Worm (Caenorhabditis elegans) whole organism, L4 larva: ENCODE results near the gene F54D8.10.

ENCODE experiments used
- D1046.2 ChIP-seq: fragments of 200-800 bp; sonication (Bioruptor generic); IDR thresholded peaks from 2 replicates; pipeline ENCODE4 v1.3.6; 2022; ENCODE audit warnings: missing genetic modification characterization, missing compliant biosample characterization
- F37D6.2 ChIP-seq: sonication (generic microtip); optimal IDR thresholded peaks from 2 replicates; lab custom pipeline; 2016; ENCODE audit warnings: mild to moderate bottlenecking, missing genetic modification characterization, missing compliant biosample characterization
- F49E8.2 ChIP-seq: sonication (generic microtip); optimal IDR thresholded peaks from 2 replicates; lab custom pipeline; 2016; ENCODE audit warnings: missing compliant biosample characterization, mild to moderate bottlenecking, missing genetic modification characterization, borderline replicate concordance
- R02D3.7 ChIP-seq: fragments of 150-350 bp; sonication (generic microtip); optimal IDR thresholded peaks from 3 replicates; lab custom pipeline; 2014; ENCODE audit warnings: missing biosample characterization, missing genetic modification characterization
- T20F7.1 ChIP-seq: fragments of 200-800 bp; sonication (Bioruptor generic); optimal IDR thresholded peaks from 2 replicates; lab custom pipeline; 2018; ENCODE audit warnings: mild to moderate bottlenecking, missing genetic modification characterization, missing compliant biosample characterization
- T26A8.4 ChIP-seq: fragments of 200-800 bp; sonication (Bioruptor generic); IDR thresholded peaks from 2 replicates; pipeline ENCODE4 v1.3.6; 2022; ENCODE audit warnings: missing genetic modification characterization, missing compliant biosample characterization
- Y5F2A.4 ChIP-seq: fragments of 200-800 bp; sonication (Bioruptor generic); optimal IDR thresholded peaks from 2 replicates; lab custom pipeline; 2018; ENCODE audit warnings: mild to moderate bottlenecking, missing genetic modification characterization, missing compliant biosample characterization
- Y75B8A.6 ChIP-seq: fragments of 200-800 bp; sonication (Bioruptor generic); IDR thresholded peaks from 2 replicates; pipeline ENCODE4 v1.3.6; 2022; ENCODE audit warnings: missing genetic modification reagents, missing genetic modification characterization, missing compliant biosample characterization
- aha-1 ChIP-seq: fragments of 150-350 bp; peaks from one replicate; lab custom pipeline; 2014; ENCODE audit warnings: missing biosample characterization, missing genetic modification characterization
- aly-2 ChIP-seq: sonication (generic microtip); optimal IDR thresholded peaks from 2 replicates; lab custom pipeline; 2018; ENCODE audit warnings: missing biosample characterization, missing genetic modification characterization
- attf-4 ChIP-seq: sonication (generic microtip); optimal IDR thresholded peaks from 3 replicates; lab custom pipeline; 2017; ENCODE audit warnings: missing biosample characterization, missing genetic modification characterization
- ceh-20 ChIP-seq: fragments of 200-800 bp; sonication (Bioruptor generic); IDR thresholded peaks from 2 replicates; pipeline ENCODE4 v1.3.6; 2022; ENCODE audit warnings: missing genetic modification reagents, missing genetic modification characterization, missing compliant biosample characterization
- ceh-32 ChIP-seq: sonication (generic microtip); optimal IDR thresholded peaks from 2 replicates; lab custom pipeline; 2016; ENCODE audit warnings: mild to moderate bottlenecking, missing genetic modification characterization, missing compliant biosample characterization; ENCODE audit not compliant: poor library complexity
- ceh-62 ChIP-seq: sonication (generic microtip); optimal IDR thresholded peaks from 2 replicates; lab custom pipeline; 2017; ENCODE audit warnings: missing biosample characterization, missing genetic modification characterization
- ceh-82 ChIP-seq: sonication (generic microtip); optimal IDR thresholded peaks from 2 replicates; lab custom pipeline; 2017; ENCODE audit warnings: missing biosample characterization, missing genetic modification characterization
- ctbp-1 ChIP-seq: fragments of 200-800 bp; sonication (Bioruptor generic); IDR thresholded peaks from 2 replicates; pipeline ENCODE4 v1.3.6; 2022; ENCODE audit warnings: missing genetic modification reagents, missing genetic modification characterization, missing compliant biosample characterization
- daf-16 ChIP-seq, 3 experiments: sonication (generic microtip); optimal IDR thresholded peaks; 2 replicates each; lab custom pipeline; 2016 to 2017; ENCODE audit warnings: missing genetic modification characterization in 3 of 3, missing genetic modification reagents in 3 of 3, mild to moderate bottlenecking in 2 of 3, missing compliant biosample characterization in 2 of 3, missing biosample characterization in 1 of 3, moderate library complexity in 1 of 3
- dmd-6 ChIP-seq: fragments of 200-800 bp; sonication (Bioruptor generic); IDR thresholded peaks from 2 replicates; pipeline ENCODE4 v1.3.6; 2022; ENCODE audit warnings: missing genetic modification reagents, missing genetic modification characterization, missing compliant biosample characterization
- dpl-1 ChIP-seq: fragments of 150-350 bp; optimal IDR thresholded peaks from 2 replicates; lab custom pipeline; 2014; ENCODE audit warnings: missing biosample characterization, missing genetic modification reagents, missing genetic modification characterization
- dve-1 ChIP-seq: sonication (generic microtip); optimal IDR thresholded peaks from 2 replicates; lab custom pipeline; 2017; ENCODE audit warnings: antibody characterized with exemption, mild to moderate bottlenecking, missing genetic modification characterization, missing compliant biosample characterization; ENCODE audit not compliant: insufficient read depth
- egl-27 ChIP-seq: sonication (generic microtip); optimal IDR thresholded peaks from 3 replicates; lab custom pipeline; 2017; ENCODE audit warnings: missing biosample characterization, missing genetic modification reagents, missing genetic modification characterization
- fos-1 ChIP-seq: fragments of 150-350 bp; optimal IDR thresholded peaks from 2 replicates; lab custom pipeline; 2014; ENCODE audit warnings: missing biosample characterization, missing genetic modification characterization
- gei-8 ChIP-seq: fragments of 200-800 bp; sonication (Bioruptor generic); optimal IDR thresholded peaks from 2 replicates; lab custom pipeline; 2018; ENCODE audit warnings: mild to moderate bottlenecking, missing genetic modification characterization, missing compliant biosample characterization
- hif-1 ChIP-seq, 2 experiments: sonication (generic microtip); optimal IDR thresholded peaks; 2 replicates each; lab custom pipeline; 2016 to 2017; ENCODE audit warnings: missing compliant biosample characterization in 2 of 2, missing genetic modification characterization in 2 of 2, missing genetic modification reagents in 2 of 2, missing genotype in 2 of 2, mild to moderate bottlenecking in 1 of 2
- lim-7 ChIP-seq: fragments of 200-800 bp; sonication (Bioruptor generic); IDR thresholded peaks from 2 replicates; pipeline ENCODE4 v1.3.6; 2022; ENCODE audit warnings: missing genetic modification characterization, missing compliant biosample characterization
- lin-13 ChIP-seq: fragments of 150-350 bp; optimal IDR thresholded peaks from 2 replicates; lab custom pipeline; 2014; ENCODE audit warnings: missing biosample characterization, missing genetic modification reagents, missing genetic modification characterization
- lin-15B ChIP-seq: fragments of 150-350 bp; sonication (generic microtip); optimal IDR thresholded peaks from 3 replicates; lab custom pipeline; 2014; ENCODE audit warnings: missing biosample characterization, missing genetic modification characterization
- lin-29 ChIP-seq: fragments of 200-800 bp; sonication (Bioruptor generic); IDR thresholded peaks from 2 replicates; pipeline ENCODE4 v1.3.6; 2022; ENCODE audit warnings: missing genetic modification reagents, missing genetic modification characterization, missing compliant biosample characterization
- lin-38 ChIP-seq: fragments of 200-800 bp; sonication (Bioruptor generic); IDR thresholded peaks from 2 replicates; pipeline ENCODE4 v1.3.6; 2022; ENCODE audit warnings: missing genetic modification reagents, missing genetic modification characterization, missing compliant biosample characterization
- lir-3 ChIP-seq: sonication (generic microtip); optimal IDR thresholded peaks from 2 replicates; lab custom pipeline; 2016; ENCODE audit warnings: mild to moderate bottlenecking, missing genetic modification characterization, missing compliant biosample characterization
- mep-1 ChIP-seq: fragments of 150-350 bp; sonication (generic microtip); optimal IDR thresholded peaks from 3 replicates; lab custom pipeline; 2014; ENCODE audit warnings: missing biosample characterization, missing genetic modification characterization
- mxl-2 ChIP-seq: fragments of 200-800 bp; sonication (Bioruptor generic); conservative IDR thresholded peaks from 2 replicates; pipeline ENCODE4 v1.3.6; 2022; ENCODE audit warnings: missing genetic modification reagents, missing genetic modification characterization, missing compliant biosample characterization
- mxl-3 ChIP-seq: fragments of 200-800 bp; sonication (Bioruptor generic); optimal IDR thresholded peaks from 2 replicates; lab custom pipeline; 2018; ENCODE audit warnings: mild to moderate bottlenecking, missing genetic modification characterization, missing compliant biosample characterization
- nhr-102 ChIP-seq: sonication (generic microtip); optimal IDR thresholded peaks from 2 replicates; lab custom pipeline; 2016; ENCODE audit warnings: mild to moderate bottlenecking, missing genetic modification characterization, moderate library complexity, missing compliant biosample characterization
- nhr-11 ChIP-seq: fragments of 150-350 bp; optimal IDR thresholded peaks from 2 replicates; lab custom pipeline; 2014; ENCODE audit warnings: missing biosample characterization, missing genetic modification characterization
- nhr-237 ChIP-seq: sonication (generic microtip); optimal IDR thresholded peaks from 2 replicates; lab custom pipeline; 2017; ENCODE audit warnings: missing biosample characterization, missing genetic modification characterization
- nhr-25 ChIP-seq: sonication (generic microtip); optimal IDR thresholded peaks from 2 replicates; lab custom pipeline; 2017; ENCODE audit warnings: missing genetic modification characterization, mild to moderate bottlenecking, missing compliant biosample characterization, antibody characterized with exemption, moderate library complexity, borderline replicate concordance; ENCODE audit not compliant: insufficient read depth
- nhr-28 ChIP-seq: fragments of 150-350 bp; optimal IDR thresholded peaks from 2 replicates; lab custom pipeline; 2014; ENCODE audit warnings: missing biosample characterization, missing genetic modification characterization
- nhr-41 ChIP-seq: fragments of 200-800 bp; sonication (Bioruptor generic); IDR thresholded peaks from 2 replicates; pipeline ENCODE4 v1.3.6; 2022; ENCODE audit warnings: missing genetic modification reagents, missing genetic modification characterization, missing compliant biosample characterization
- nhr-77 ChIP-seq: fragments of 150-350 bp; optimal IDR thresholded peaks from 2 replicates; lab custom pipeline; 2014; ENCODE audit warnings: missing biosample characterization, missing genetic modification characterization
- pha-4 ChIP-seq, 2 experiments: fragments of 150-350 bp in 1 of 2; fragments of 200-800 bp in 1 of 2; sonication (Bioruptor generic) in 1 of 2; IDR thresholded peaks in 1 of 2; optimal IDR thresholded peaks in 1 of 2; 2 replicates each; pipeline versions ENCODE4 v1.3.6 to Lab custom; 2014 to 2022; ENCODE audit warnings: missing genetic modification characterization in 2 of 2, missing genetic modification reagents in 2 of 2, missing biosample characterization in 1 of 2, missing compliant biosample characterization in 1 of 2
- rbr-2 ChIP-seq: sonication (generic microtip); optimal IDR thresholded peaks from 2 replicates; lab custom pipeline; 2016; ENCODE audit warnings: missing genotype, missing genetic modification characterization, missing compliant biosample characterization
- skn-1 ChIP-seq: fragments of 150-350 bp; optimal IDR thresholded peaks from 2 replicates; lab custom pipeline; 2014; ENCODE audit warnings: missing biosample characterization, missing genetic modification characterization
- snpc-4 ChIP-seq: fragments of 150-350 bp; optimal IDR thresholded peaks from 2 replicates; lab custom pipeline; 2014; ENCODE audit warnings: missing biosample characterization, missing genetic modification characterization
- spr-3 ChIP-seq: fragments of 200-800 bp; sonication (Bioruptor generic); optimal IDR thresholded peaks from 2 replicates; lab custom pipeline; 2018; ENCODE audit warnings: mild to moderate bottlenecking, missing genetic modification characterization, missing compliant biosample characterization
- tag-97 ChIP-seq: fragments of 200-800 bp; sonication (Bioruptor generic); IDR thresholded peaks from 2 replicates; pipeline ENCODE4 v1.3.6; 2022; ENCODE audit warnings: missing genetic modification characterization, missing compliant biosample characterization
- vab-7 ChIP-seq: fragments of 200-800 bp; sonication (Bioruptor generic); IDR thresholded peaks from 2 replicates; pipeline ENCODE4 v1.3.6; 2022; ENCODE audit warnings: missing genetic modification reagents, missing genetic modification characterization, missing compliant biosample characterization
- ztf-7 ChIP-seq: fragments of 150-350 bp; optimal IDR thresholded peaks from 2 replicates; lab custom pipeline; 2014; ENCODE audit warnings: missing biosample characterization, missing genetic modification characterization

Gene F54D8.10

DNA sequence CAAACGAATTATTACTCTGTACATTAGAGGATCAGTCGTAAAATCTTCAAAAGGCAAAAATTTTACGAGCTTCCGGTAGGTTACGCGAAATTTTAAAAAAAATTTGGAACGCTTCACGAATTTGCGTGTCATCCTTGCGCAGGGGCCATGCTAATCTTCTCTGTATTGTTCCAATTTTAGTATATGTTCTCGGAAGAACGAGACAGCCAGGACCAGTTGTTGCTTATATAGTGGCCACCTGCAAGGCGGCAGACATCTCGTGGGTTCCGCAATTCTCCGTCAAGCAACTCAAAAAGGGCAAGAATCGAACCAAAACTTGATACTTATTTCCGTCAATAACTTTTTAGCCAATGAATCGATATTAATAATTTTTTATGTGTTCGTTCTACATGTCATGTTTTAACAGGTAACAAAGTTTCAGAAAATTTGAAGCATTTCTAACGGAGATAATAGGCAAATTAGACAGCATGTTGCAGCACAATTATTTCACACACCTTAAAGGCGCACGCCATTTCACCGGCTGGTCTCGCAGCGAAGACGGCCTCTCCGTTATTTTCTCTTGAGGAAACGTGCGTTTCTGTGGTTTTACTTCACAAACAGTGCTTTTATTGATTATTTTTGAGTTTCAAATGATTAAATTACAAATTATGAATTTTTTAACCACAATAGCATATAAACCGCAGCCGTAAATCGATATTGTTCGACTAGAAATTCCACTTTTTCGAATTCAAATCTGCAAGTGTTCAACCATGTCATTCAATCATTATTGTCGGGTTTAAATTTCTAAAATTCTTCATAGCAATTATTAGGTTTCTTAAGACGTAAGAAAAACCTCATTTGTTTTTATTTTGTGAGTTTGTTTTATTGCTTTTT is 13.7 kb upstream of the F54D8.10 start (continued):
- TF ChIP-seq lir-3 (tag; lab: Kevin White, UChicago) (peak; percentile 82), ctbp-1 (GFP tag; lab: Robert Waterston, UW) (peak; percentile 90), ceh-32 (tag; lab: Kevin White, UChicago) (peak; percentile 60), mxl-3 (peak; percentile 60), ceh-82 (tag; lab: Kevin White, UChicago) (no peak), dmd-6 (GFP tag; lab: Robert Waterston, UW) (peak; percentile 67), ceh-20 (GFP tag; lab: Robert Waterston, UW) (peak; percentile 79), aha-1 (tag; lab: Kevin White, UChicago) (peak; percentile 94), T26A8.4 (peak; percentile 95), nhr-237 (no peak), lin-29 (GFP tag; lab: Robert Waterston, UW) (peak; percentile 49; the same call in 1 of the 2 replicates), daf-16 (GFP tag; optimal IDR thresholded peaks at IDR 0.05; lab: Kevin White, UChicago) (peak; percentile 76 to 83), daf-16 (tag; optimal IDR thresholded peaks at IDR 0.05; lab: Kevin White, UChicago) (peak; percentile 56), nhr-11 (tag; lab: Kevin White, UChicago) (no peak), rbr-2 (tag; lab: Kevin White, UChicago) (peak; percentile 90), aly-2 (tag; lab: Kevin White, UChicago) (no peak), Y5F2A.4 (GFP tag; lab: Kevin White, UChicago) (peak; percentile 84), F49E8.2 (tag; lab: Kevin White, UChicago) (peak; percentile 93), dpl-1 (GFP tag; lab: Kevin White, UChicago) (peak; percentile 47), fos-1 (tag; lab: Kevin White, UChicago) (no peak), snpc-4 (tag; lab: Kevin White, UChicago) (peak; percentile 96), dve-1 (tag; lab: Kevin White, UChicago) (peak; percentile 84), spr-3 (GFP tag; lab: Kevin White, UChicago) (peak; percentile 73), mep-1 (peak; percentile 86), pha-4 (GFP tag; IDR thresholded peaks at IDR 0.05; lab: Robert Waterston, UW) (peak; percentile 92), pha-4 (tag; optimal IDR thresholded peaks at IDR 0.05; lab: Kevin White, UChicago) (no peak), nhr-102 (tag; lab: Kevin White, UChicago) (peak; percentile 94), tag-97 (no peak), F37D6.2 (tag; lab: Kevin White, UChicago) (peak; percentile 75), nhr-41 (GFP tag; lab: Robert Waterston, UW) (peak; percentile 61), T20F7.1 (GFP tag; lab: Kevin White, UChicago) (peak; percentile 79), skn-1 (tag; lab: Kevin White, UChicago) (no peak), ceh-62 (tag; lab: Kevin White, UChicago) (no peak), vab-7 (GFP tag; lab: Robert Waterston, UW) (peak; percentile 82), lim-7 (GFP tag; lab: Robert Waterston, UW) (peak; percentile 83), egl-27 (tag; lab: Kevin White, UChicago) (no peak), nhr-25 (tag; lab: Kevin White, UChicago) (peak; percentile 61), nhr-77 (no peak), nhr-28 (tag; lab: Kevin White, UChicago) (peak; percentile 70), lin-13 (peak; percentile 60), gei-8 (GFP tag; lab: Kevin White, UChicago) (peak; percentile 90), ztf-7 (tag; lab: Kevin White, UChicago) (peak; percentile 85), mxl-2 (GFP tag; lab: Robert Waterston, UW) (0 out of 2 replicates have a peak, but pooled peaks have one; percentile 58), Y75B8A.6 (peak; percentile 94), attf-4 (tag; lab: Kevin White, UChicago) (no peak), D1046.2 (GFP tag; lab: Robert Waterston, UW) (peak; percentile 92), hif-1 (tag; optimal IDR thresholded peaks at IDR 0.05; lab: Kevin White, UChicago) (peak; percentile 5 to 96), lin-15B (tag; lab: Kevin White, UChicago) (no peak), R02D3.7 (tag; lab: Kevin White, UChicago) (peak; percentile 18), lin-38 (GFP tag; lab: Robert Waterston, UW) (peak; percentile 90)
